Worm (Caenorhabditis elegans): Measurements from ENCODE around the gene ZK666.14.

The ZK666.14 gene

DNA sequence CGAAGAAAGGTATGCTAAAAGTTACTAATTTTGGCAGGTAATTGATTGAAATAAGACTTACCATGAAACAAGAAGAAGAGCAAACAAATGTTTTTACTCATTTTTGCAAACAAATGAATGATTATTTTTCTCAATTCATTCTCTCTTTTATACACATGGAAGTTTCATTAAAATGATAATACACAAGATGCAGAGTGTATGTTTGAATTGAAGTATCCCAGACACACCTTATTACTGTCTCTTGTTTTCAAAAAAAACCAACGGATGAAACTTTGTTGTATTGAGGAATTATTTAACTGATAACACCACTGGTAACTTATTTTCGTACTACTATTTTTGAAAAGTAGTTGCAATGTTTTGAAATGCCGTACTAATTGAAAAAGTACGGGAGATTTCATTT is 15.2 kb upstream of the ZK666.14 start, which contains the start of gene clec-59:
Gene clec-59 (minus strand): TSS at position 101 of the 400 bp plus-strand sequence.
- no peak for TF ChIP-seq bed-1 (GFP tag; IDR thresholded peaks at IDR 0.05)
- TF ChIP-seq zfh-2 (GFP tag; conservative IDR thresholded peaks at IDR 0.05): no peak
- no peak for TF ChIP-seq B0019.2 (GFP tag; conservative IDR thresholded peaks at IDR 0.05)
- TF ChIP-seq snpc-3.4 (tag; optimal IDR thresholded peaks at IDR 0.05): no peak
- TF ChIP-seq xnd-1 (tag; optimal IDR thresholded peaks at IDR 0.05): no peak
- no peak for TF ChIP-seq lsy-27 (tag; optimal IDR thresholded peaks at IDR 0.05; ENCODE audit: borderline replicate concordance, insufficient read depth)
- no peak for TF ChIP-seq snpc-1.1 (tag; optimal IDR thresholded peaks at IDR 0.05; ENCODE audit: insufficient read depth)

- TF ChIP-seq tbp1 (GFP tag; optimal IDR thresholded peaks at IDR 0.05) (no peak), chd-7 (tag; optimal IDR thresholded peaks at IDR 0.05) (no peak), rec-8 (tag; optimal IDR thresholded peaks at IDR 0.05) (no peak), madf-8 (GFP tag; conservative IDR thresholded peaks at IDR 0.05) (no peak), rpc-1 (optimal IDR thresholded peaks at IDR 0.05) (no peak), rpc-1 (tag; optimal IDR thresholded peaks at IDR 0.05) (no peak), madf-6 (GFP tag; IDR thresholded peaks at IDR 0.05) (no peak), Y67H2A.10 (GFP tag; conservative IDR thresholded peaks at IDR 0.05) (no peak), hsf-1 (GFP tag; IDR thresholded peaks at IDR 0.05) (no peak), D2030.7 (GFP tag; IDR thresholded peaks at IDR 0.05) (no peak), lin-40 (tag; optimal IDR thresholded peaks at IDR 0.05) (no peak), ccch-3 (GFP tag; optimal IDR thresholded peaks at IDR 0.05) (no peak), nhr-90 (tag; optimal IDR thresholded peaks at IDR 0.05) (no peak), B0035.1 (tag; optimal IDR thresholded peaks at IDR 0.05) (no peak), snpc-1.1 (tag; optimal IDR thresholded peaks at IDR 0.05; ENCODE audit: insufficient read depth) (no peak), somi-1 (GFP tag; optimal IDR thresholded peaks at IDR 0.05) (no peak)
These were observed 14.5 kb upstream of the ZK666.14 start for ce11 chrII:10480043-10480442.

- TF ChIP-seq lag-1 (GFP tag; IDR thresholded peaks at IDR 0.05) (no peak), B0019.2 (GFP tag; conservative IDR thresholded peaks at IDR 0.05) (no peak), nhr-90 (tag; optimal IDR thresholded peaks at IDR 0.05) (no peak), let-607 (tag; optimal IDR thresholded peaks at IDR 0.05) (no peak), cebp-1 (GFP tag; IDR thresholded peaks at IDR 0.05) (0 out of 2 replicates have a peak, but pooled peaks have one; percentile 49), cebp-1 (tag; optimal IDR thresholded peaks at IDR 0.05) (no peak), nhr-80 (tag; optimal IDR thresholded peaks at IDR 0.05) (peak; percentile 6), hmg-20 (GFP tag; IDR thresholded peaks at IDR 0.05) (no peak)
These were observed 12.6 kb upstream of the ZK666.14 start, which contains the start of the genes clec-60 and ZK666.11 for ce11 chrII:10481824-10482556. Gene clec-60, minus strand, starts transcription at chrII:10481874. Gene ZK666.11, plus strand, starts transcription at chrII:10482522.

ce11 chrII:10482899-10483298 is 11.7 kb upstream of the ZK666.14 start:
- no peak for TF ChIP-seq F10E7.11 (tag; optimal IDR thresholded peaks at IDR 0.05)
- TF ChIP-seq hsf-1 (GFP tag; IDR thresholded peaks at IDR 0.05): no peak
- TF ChIP-seq lin-54 (GFP tag; optimal IDR thresholded peaks at IDR 0.05): no peak
- TF ChIP-seq F52B5.7 (tag; optimal IDR thresholded peaks at IDR 0.05): no peak
- TF ChIP-seq ceh-79 (tag; optimal IDR thresholded peaks at IDR 0.05): no peak
- peak; percentile 10 for TF ChIP-seq nhr-80 (tag; optimal IDR thresholded peaks at IDR 0.05)

All from whole organism, young adult.